Worm (Caenorhabditis elegans) whole organism, early embryonic: ENCODE results near the gene C04F6.7.

Source experiments
- ceh-36 ChIP-seq: sonication (generic microtip); optimal IDR thresholded peaks from 2 replicates; lab custom pipeline; 2016; ENCODE audit warnings: missing genetic modification characterization, inconsistent platforms, missing compliant biosample characterization
- flt-1 ChIP-seq: fragments of 200-800 bp; sonication (Bioruptor generic); IDR thresholded peaks from 2 replicates; pipeline ENCODE4 v1.3.6; 2022; ENCODE audit warnings: missing genetic modification characterization, missing compliant biosample characterization

- TF ChIP-seq ceh-36 (tag; lab: Kevin White, UChicago) (no peak), flt-1 (GFP tag; lab: Robert Waterston, UW) (no peak)
Observed at ce11 chrX:3414660-3415144, 4.3 kb downstream of the C04F6.7 start, which contains the start of gene dhs-27.
